Worm (Caenorhabditis elegans) whole organism, mixed stage, embryonic: Measurements from ENCODE around the gene srh-47.

Source experiments
- blmp-1 ChIP-seq: fragments of 150-350 bp; optimal IDR thresholded peaks from 2 replicates; lab custom pipeline; 2014; ENCODE audit warnings: missing biosample characterization, missing genetic modification characterization
- elt-3 ChIP-seq: fragments of 150-350 bp; optimal IDR thresholded peaks from 2 replicates; lab custom pipeline; 2014; ENCODE audit warnings: missing biosample characterization, missing genetic modification characterization
- hlh-1 ChIP-seq: fragments of 150-350 bp; optimal IDR thresholded peaks from 2 replicates; lab custom pipeline; 2014; ENCODE audit warnings: missing biosample characterization, missing genetic modification reagents, missing genetic modification characterization
- lin-13 ChIP-seq: fragments of 150-350 bp; optimal IDR thresholded peaks from 2 replicates; lab custom pipeline; 2014; ENCODE audit warnings: missing biosample characterization, missing genetic modification characterization
- lsy-2 ChIP-seq: fragments of 150-350 bp; optimal IDR thresholded peaks from 2 replicates; lab custom pipeline; 2014; ENCODE audit warnings: missing biosample characterization, missing genetic modification characterization
- nhr-237 ChIP-seq: fragments of 150-350 bp; optimal IDR thresholded peaks from 2 replicates; lab custom pipeline; 2014; ENCODE audit warnings: missing biosample characterization, missing genetic modification characterization
- nhr-28 ChIP-seq: fragments of 150-350 bp; optimal IDR thresholded peaks from 2 replicates; lab custom pipeline; 2014; ENCODE audit warnings: missing biosample characterization, missing genetic modification characterization
- pha-4 ChIP-seq: fragments of 150-350 bp; optimal IDR thresholded peaks from 2 replicates; lab custom pipeline; 2018; ENCODE audit warnings: missing biosample characterization, missing genetic modification reagents, missing genetic modification characterization

- TF ChIP-seq lsy-2 (tag; lab: Kevin White, UChicago) (no peak), hlh-1 (tag; lab: Kevin White, UChicago) (no peak), lin-13 (no peak), nhr-237 (tag; lab: Kevin White, UChicago) (no peak), pha-4 (tag; lab: Kevin White, UChicago) (no peak), blmp-1 (tag; lab: Kevin White, UChicago) (no peak), nhr-28 (no peak), elt-3 (tag; lab: Kevin White, UChicago) (no peak)
These were observed 45.5 kb downstream of the srh-47 start, which contains the start of gene srsx-31 for ce11 chrV:11254980-11255379.
